Fruit fly (Drosophila melanogaster) whole organism, embryonic: Measurements from ENCODE around the gene CG7728.

Source experiments
- Abd-B ChIP-seq: fragments of 200-800 bp; sonication (Bioruptor generic); optimal IDR thresholded peaks from 2 replicates; lab custom pipeline; 2018; ENCODE audit warnings: missing biosample characterization, mild to moderate bottlenecking, missing genetic modification characterization, moderate library complexity
- BtbVII ChIP-seq: fragments of 200-800 bp; sonication (Bioruptor generic); optimal IDR thresholded peaks from 3 replicates; lab custom pipeline; 2017; ENCODE audit warnings: missing biosample characterization, mild to moderate bottlenecking, missing genetic modification characterization
- CG11696 ChIP-seq: fragments of 200-800 bp; sonication (Bioruptor generic); IDR thresholded peaks from 2 replicates; pipeline ENCODE4 v1.3.6; 2022; ENCODE audit warnings: missing biosample characterization, missing genetic modification characterization
- CG12104 ChIP-seq: fragments of 200-800 bp; sonication (Bioruptor generic); optimal IDR thresholded peaks from 3 replicates; lab custom pipeline; 2016; ENCODE audit warnings: missing biosample characterization, missing genetic modification characterization
- CG12155 ChIP-seq: fragments of 200-800 bp; sonication (Bioruptor generic); optimal IDR thresholded peaks from 3 replicates; lab custom pipeline; 2016; ENCODE audit warnings: missing biosample characterization, missing genetic modification characterization
- CG12769 ChIP-seq: fragments of 200-800 bp; sonication (Bioruptor generic); optimal IDR thresholded peaks from 2 replicates; lab custom pipeline; 2019; ENCODE audit warnings: missing biosample characterization, mild to moderate bottlenecking, missing genetic modification characterization, moderate library complexity
- CG15269 ChIP-seq: fragments of 200-800 bp; sonication (Bioruptor generic); optimal IDR thresholded peaks from 2 replicates; lab custom pipeline; 2018; ENCODE audit warnings: missing biosample characterization, mild to moderate bottlenecking, missing genetic modification characterization, moderate library complexity
- CG1603 ChIP-seq: fragments of 200-800 bp; sonication (Bioruptor generic); optimal IDR thresholded peaks from 2 replicates; lab custom pipeline; 2019; ENCODE audit warnings: missing biosample characterization, mild to moderate bottlenecking, missing genetic modification characterization, moderate library complexity
- CG1647 ChIP-seq: fragments of 200-800 bp; sonication (Bioruptor generic); optimal IDR thresholded peaks from 3 replicates; lab custom pipeline; 2016; ENCODE audit warnings: missing biosample characterization, missing genetic modification characterization
- CG18476 ChIP-seq: fragments of 200-800 bp; sonication (Bioruptor generic); optimal IDR thresholded peaks from 2 replicates; lab custom pipeline; 2016; ENCODE audit warnings: missing biosample characterization, mild to moderate bottlenecking, missing genetic modification characterization
- CG2116 ChIP-seq: fragments of 200-800 bp; sonication (Bioruptor generic); optimal IDR thresholded peaks from 3 replicates; lab custom pipeline; 2018; ENCODE audit warnings: missing biosample characterization, mild to moderate bottlenecking, missing genetic modification characterization
- CG2889 ChIP-seq: fragments of 200-800 bp; sonication (Bioruptor generic); IDR thresholded peaks from 3 replicates; pipeline ENCODE4 v1.3.6; 2022; ENCODE audit warnings: missing biosample characterization, missing genetic modification characterization
- CG30431 ChIP-seq: fragments of 200-800 bp; sonication (Bioruptor generic); optimal IDR thresholded peaks from 2 replicates; lab custom pipeline; 2017; ENCODE audit warnings: missing biosample characterization, missing genetic modification characterization
- CG31441 ChIP-seq: fragments of 200-800 bp; sonication (Bioruptor generic); IDR thresholded peaks from 2 replicates; pipeline ENCODE4 v1.3.6; 2022; ENCODE audit warnings: missing biosample characterization, missing genetic modification characterization
- CG4282 ChIP-seq: fragments of 200-800 bp; sonication (Bioruptor generic); optimal IDR thresholded peaks from 2 replicates; lab custom pipeline; 2016; ENCODE audit warnings: missing biosample characterization, missing genetic modification characterization
- CG4404 ChIP-seq: fragments of 200-800 bp; sonication (Bioruptor generic); IDR thresholded peaks from 2 replicates; pipeline ENCODE4 v1.3.6; 2022; ENCODE audit warnings: missing biosample characterization, missing genetic modification characterization
- CG6791 ChIP-seq: fragments of 200-800 bp; sonication (Bioruptor generic); IDR thresholded peaks from 3 replicates; pipeline ENCODE4 v1.3.6; 2022; ENCODE audit warnings: missing biosample characterization, missing genetic modification characterization; ENCODE audit not compliant: partially characterized antibody
- CHES-1-like ChIP-seq: fragments of 200-800 bp; sonication (Bioruptor generic); optimal IDR thresholded peaks from 2 replicates; lab custom pipeline; 2016; ENCODE audit warnings: missing biosample characterization, missing genetic modification characterization
- Chrac-16 ChIP-seq: fragments of 200-800 bp; sonication (Bioruptor generic); optimal IDR thresholded peaks from 3 replicates; lab custom pipeline; 2016; ENCODE audit warnings: missing biosample characterization, missing genetic modification characterization
- CoRest ChIP-seq: fragments of 200-800 bp; sonication (Bioruptor generic); optimal IDR thresholded peaks from 3 replicates; lab custom pipeline; 2018; ENCODE audit warnings: missing biosample characterization, mild to moderate bottlenecking, missing genetic modification characterization, moderate library complexity
- E2f1 ChIP-seq: fragments of 200-800 bp; sonication (Bioruptor generic); IDR thresholded peaks from 2 replicates; pipeline ENCODE4 v1.3.6; 2022; ENCODE audit warnings: missing biosample characterization, missing genetic modification characterization
- Gsc ChIP-seq: fragments of 200-800 bp; sonication (Bioruptor generic); IDR thresholded peaks from 2 replicates; pipeline ENCODE4 v1.3.6; 2022; ENCODE audit warnings: missing biosample characterization, missing genetic modification characterization
- HLHmδ ChIP-seq: fragments of 200-800 bp; sonication (Bioruptor generic); optimal IDR thresholded peaks from 2 replicates; lab custom pipeline; 2018; ENCODE audit warnings: missing biosample characterization, mild to moderate bottlenecking, missing genetic modification characterization, moderate library complexity
- Hmr ChIP-seq: fragments of 200-800 bp; sonication (Bioruptor generic); optimal IDR thresholded peaks from 3 replicates; lab custom pipeline; 2017; ENCODE audit warnings: mild to moderate bottlenecking, missing biosample characterization, missing genetic modification reagents, missing genetic modification characterization
- MBD-R2 ChIP-seq: fragments of 200-800 bp; sonication (Bioruptor generic); IDR thresholded peaks from 2 replicates; pipeline ENCODE4 v1.3.6; 2022; ENCODE audit warnings: missing biosample characterization, missing genetic modification characterization
- Meics ChIP-seq: fragments of 200-800 bp; sonication (Bioruptor generic); optimal IDR thresholded peaks from 2 replicates; lab custom pipeline; 2017; ENCODE audit warnings: missing biosample characterization, mild to moderate bottlenecking, missing genetic modification characterization
- Myb ChIP-seq: fragments of 200-800 bp; sonication (Bioruptor generic); optimal IDR thresholded peaks from 2 replicates; lab custom pipeline; 2016; ENCODE audit warnings: missing biosample characterization, missing genetic modification characterization
- NFAT ChIP-seq: fragments of 200-800 bp; sonication (Bioruptor generic); IDR thresholded peaks from 2 replicates; pipeline ENCODE4 v1.3.6; 2022; ENCODE audit warnings: missing biosample characterization, missing genetic modification characterization
- Ptx1 ChIP-seq: fragments of 200-800 bp; sonication (Bioruptor generic); IDR thresholded peaks from 2 replicates; pipeline ENCODE4 v1.3.6; 2022; ENCODE audit warnings: missing biosample characterization, missing genetic modification characterization
- abd-A ChIP-seq: fragments of 200-800 bp; sonication (Bioruptor generic); optimal IDR thresholded peaks from 3 replicates; lab custom pipeline; 2019; ENCODE audit warnings: missing biosample characterization, mild to moderate bottlenecking, missing genetic modification characterization, moderate library complexity
- amos ChIP-seq: fragments of 200-800 bp; sonication (Bioruptor generic); IDR thresholded peaks from 2 replicates; pipeline ENCODE4 v1.3.6; 2022; ENCODE audit warnings: missing biosample characterization, missing genetic modification characterization; ENCODE audit not compliant: partially characterized antibody
- ap ChIP-seq: fragments of 200-800 bp; sonication (Bioruptor generic); IDR thresholded peaks from 2 replicates; pipeline ENCODE4 v1.3.6; 2022; ENCODE audit warnings: missing biosample characterization, missing genetic modification characterization
- bbx ChIP-seq: fragments of 200-800 bp; sonication (Bioruptor generic); IDR thresholded peaks from 2 replicates; pipeline ENCODE4 v1.3.6; 2022; ENCODE audit warnings: missing biosample characterization, missing genetic modification characterization; ENCODE audit not compliant: partially characterized antibody
- br ChIP-seq: fragments of >200 bp; optimal IDR thresholded peaks from 2 replicates; lab custom pipeline; 2017
- ci ChIP-seq: fragments of 200-800 bp; sonication (Bioruptor generic); IDR thresholded peaks from 3 replicates; pipeline ENCODE4 v1.3.6; 2022; ENCODE audit warnings: missing biosample characterization, missing genetic modification characterization
- dysf ChIP-seq: fragments of 200-800 bp; sonication (Bioruptor generic); IDR thresholded peaks from 3 replicates; pipeline ENCODE4 v1.3.6; 2022; ENCODE audit warnings: missing biosample characterization, missing genetic modification characterization
- gfzf ChIP-seq: fragments of 200-800 bp; sonication (Bioruptor generic); optimal IDR thresholded peaks from 2 replicates; lab custom pipeline; 2016; ENCODE audit warnings: missing biosample characterization, mild to moderate bottlenecking, missing genetic modification characterization, moderate library complexity
- hth ChIP-seq: fragments of >200 bp; optimal IDR thresholded peaks from 2 replicates; lab custom pipeline; 2017; ENCODE audit warnings: inconsistent platforms
- ind ChIP-seq: fragments of 200-800 bp; sonication (Bioruptor generic); optimal IDR thresholded peaks from 3 replicates; lab custom pipeline; 2016; ENCODE audit warnings: missing biosample characterization, missing genetic modification characterization
- kni ChIP-seq: fragments of 200-800 bp; sonication (Bioruptor generic); optimal IDR thresholded peaks from 3 replicates; lab custom pipeline; 2017; ENCODE audit warnings: mild to moderate bottlenecking, missing biosample characterization, missing genetic modification reagents, missing genetic modification characterization
- lola ChIP-seq, 3 experiments: fragments of >200 bp in 2 of 3; fragments of 200-800 bp in 1 of 3; sonication (Bioruptor generic) in 1 of 3; optimal IDR thresholded peaks; 2 replicates each; lab custom pipeline; 2017 to 2019; ENCODE audit warnings: missing biosample characterization in 3 of 3, missing genetic modification characterization in 3 of 3, mild to moderate bottlenecking in 1 of 3, moderate library complexity in 1 of 3
- mam ChIP-seq: fragments of 200-800 bp; sonication (Bioruptor generic); optimal IDR thresholded peaks from 3 replicates; lab custom pipeline; 2016; ENCODE audit warnings: missing biosample characterization, missing genetic modification characterization
- mirr ChIP-seq: fragments of 200-800 bp; sonication (Bioruptor generic); optimal IDR thresholded peaks from 3 replicates; lab custom pipeline; 2018; ENCODE audit warnings: missing biosample characterization, mild to moderate bottlenecking, missing genetic modification characterization
- sd ChIP-seq: fragments of 200-800 bp; sonication (Bioruptor generic); optimal IDR thresholded peaks from 3 replicates; lab custom pipeline; 2018; ENCODE audit warnings: missing biosample characterization, mild to moderate bottlenecking, missing genetic modification characterization, moderate library complexity
- slou ChIP-seq: fragments of 200-800 bp; sonication (Bioruptor generic); optimal IDR thresholded peaks from 3 replicates; lab custom pipeline; 2016; ENCODE audit warnings: missing biosample characterization, missing genetic modification characterization
- sug ChIP-seq: fragments of 200-800 bp; optimal IDR thresholded peaks from 2 replicates; lab custom pipeline; 2019; ENCODE audit warnings: missing biosample characterization, mild to moderate bottlenecking, missing genetic modification characterization, moderate library complexity
- tup ChIP-seq: fragments of 200-800 bp; sonication (Bioruptor generic); optimal IDR thresholded peaks from 2 replicates; lab custom pipeline; 2016; ENCODE audit warnings: missing biosample characterization, mild to moderate bottlenecking, missing genetic modification characterization, moderate library complexity
- tx ChIP-seq: fragments of 200-800 bp; sonication (Bioruptor generic); optimal IDR thresholded peaks from 2 replicates; lab custom pipeline; 2016; ENCODE audit warnings: missing biosample characterization, missing genetic modification characterization
- wor ChIP-seq: fragments of 200-800 bp; sonication (Bioruptor generic); IDR thresholded peaks from 2 replicates; pipeline ENCODE4 v1.3.6; 2022; ENCODE audit warnings: missing biosample characterization, missing genetic modification characterization
- z ChIP-seq: fragments of 200-800 bp; sonication (Bioruptor generic); IDR thresholded peaks from 3 replicates; pipeline ENCODE4 v1.3.6; 2022; ENCODE audit warnings: missing biosample characterization, missing genetic modification characterization
- zfh2 ChIP-seq: fragments of 200-800 bp; sonication (Bioruptor generic); optimal IDR thresholded peaks from 2 replicates; lab custom pipeline; 2016; ENCODE audit warnings: missing biosample characterization, missing genetic modification characterization

Gene CG7728

dm6 chr3L:17004218-17004759, 12.0 kb upstream of the CG7728 start (continued):
- TF ChIP-seq HLHmδ (GFP tag; lab: Kevin White, UChicago) (peak; percentile 15), CoRest (tag; lab: Kevin White, UChicago) (peak; percentile 94), Gsc (GFP tag; lab: Robert Waterston, UW) (peak; percentile 62), ci (GFP tag; lab: Robert Waterston, UW) (peak; percentile 57; the same call in 1 of the 3 replicates), ap (peak; percentile 79), CHES-1-like (GFP tag; lab: Kevin White, UChicago) (peak; percentile 92), CG11696 (GFP tag; lab: Robert Waterston, UW) (peak; percentile 44; the same call in 1 of the 2 replicates), CG1647 (GFP tag; lab: Kevin White, UChicago) (peak; percentile 86), abd-A (tag; lab: Kevin White, UChicago) (peak; percentile 12), wor (GFP tag; lab: Robert Waterston, UW) (peak; percentile 64), br (lab: Kevin White, UChicago) (no peak), Ptx1 (GFP tag; lab: Robert Waterston, UW) (peak; percentile 90), CG31441 (GFP tag; lab: Robert Waterston, UW) (peak; percentile 84), CG12104 (peak; percentile 82), CG2116 (peak; percentile 48), E2f1 (GFP tag; lab: Robert Waterston, UW) (peak; percentile 80), CG12769 (tag; lab: Kevin White, UChicago) (peak; percentile 66), CG12155 (GFP tag; lab: Kevin White, UChicago) (peak; percentile 73), CG15269 (tag; lab: Kevin White, UChicago) (peak; percentile 92), CG4404 (GFP tag; lab: Robert Waterston, UW) (peak; percentile 74), Abd-B (peak; percentile 88), lola (GFP tag; optimal IDR thresholded peaks at IDR 0.05; lab: Kevin White, UChicago) (peak in 1 of 3 experiments; percentile 61), dysf (peak; percentile 94), Myb (GFP tag; lab: Kevin White, UChicago) (peak; percentile 80), bbx (GFP tag; lab: Robert Waterston, UW) (no peak), hth (lab: Kevin White, UChicago) (no peak), CG30431 (GFP tag; lab: Kevin White, UChicago) (peak; percentile 59), NFAT (GFP tag; lab: Robert Waterston, UW) (peak; percentile 67), Hmr (GFP tag; lab: Kevin White, UChicago) (peak; percentile 87), CG6791 (GFP tag; lab: Robert Waterston, UW) (no peak), amos (no peak), BtbVII (GFP tag; lab: Kevin White, UChicago) (peak; percentile 81), Meics (GFP tag; lab: Kevin White, UChicago) (peak; percentile 85), mirr (GFP tag; lab: Kevin White, UChicago) (peak; percentile 33), MBD-R2 (GFP tag; lab: Robert Waterston, UW) (peak; percentile 55), zfh2 (peak; percentile 86), ind (GFP tag; lab: Kevin White, UChicago) (peak; percentile 85), gfzf (GFP tag; lab: Kevin White, UChicago) (no peak), tx (GFP tag; lab: Kevin White, UChicago) (peak; percentile 86), z (GFP tag; lab: Robert Waterston, UW) (no peak), Chrac-16 (GFP tag; lab: Kevin White, UChicago) (peak; percentile 78), CG4282 (GFP tag; lab: Kevin White, UChicago) (peak; percentile 83), CG18476 (peak; percentile 68), sug (peak; percentile 59), sd (tag; lab: Kevin White, UChicago) (no peak), CG1603 (tag; lab: Kevin White, UChicago) (peak; percentile 71), CG2889 (peak; percentile 82), kni (no peak), mam (GFP tag; lab: Kevin White, UChicago) (peak; percentile 88), tup (GFP tag; lab: Kevin White, UChicago) (peak; percentile 67), slou (GFP tag; lab: Kevin White, UChicago) (peak; percentile 73)
